Worm (Caenorhabditis elegans) whole organism, mixed stage, embryonic: ENCODE results near the gene F23B12.1.

Source experiments
- M03D4.4 ChIP-seq: sonication (generic microtip); optimal IDR thresholded peaks from 2 replicates; lab custom pipeline; 2017; ENCODE audit warnings: mild to moderate bottlenecking, missing genetic modification characterization, missing compliant biosample characterization
- bed-3 ChIP-seq: fragments of 200-800 bp; sonication (Bioruptor generic); optimal IDR thresholded peaks from 3 replicates; lab custom pipeline; 2018; ENCODE audit warnings: mild to moderate bottlenecking, missing genetic modification characterization, moderate library complexity, missing compliant biosample characterization
- blmp-1 ChIP-seq: fragments of 150-350 bp; optimal IDR thresholded peaks from 2 replicates; lab custom pipeline; 2014; ENCODE audit warnings: missing biosample characterization, missing genetic modification characterization
- ceh-39 ChIP-seq: fragments of 150-350 bp; optimal IDR thresholded peaks from 2 replicates; lab custom pipeline; 2014; ENCODE audit warnings: missing biosample characterization, missing genetic modification characterization
- ceh-43 ChIP-seq: fragments of 200-800 bp; sonication (Bioruptor generic); optimal IDR thresholded peaks from 2 replicates; lab custom pipeline; 2018; ENCODE audit warnings: mild to moderate bottlenecking, missing genetic modification characterization, moderate library complexity, missing compliant biosample characterization
- ceh-83 ChIP-seq: fragments of 200-800 bp; sonication (Bioruptor generic); optimal IDR thresholded peaks from 2 replicates; lab custom pipeline; 2018; ENCODE audit warnings: mild to moderate bottlenecking, missing genetic modification characterization, missing compliant biosample characterization
- ces-1 ChIP-seq: fragments of 150-350 bp; optimal IDR thresholded peaks from 2 replicates; lab custom pipeline; 2014; ENCODE audit warnings: missing biosample characterization, missing genetic modification reagents, missing genetic modification characterization
- cnd-1 ChIP-seq: fragments of 200-800 bp; sonication (Bioruptor generic); optimal IDR thresholded peaks from 2 replicates; lab custom pipeline; 2018; ENCODE audit warnings: mild to moderate bottlenecking, missing genetic modification characterization, missing compliant biosample characterization
- drap-1 ChIP-seq: fragments of 200-800 bp; sonication (Bioruptor generic); optimal IDR thresholded peaks from 3 replicates; lab custom pipeline; 2018; ENCODE audit warnings: mild to moderate bottlenecking, missing genetic modification characterization, missing compliant biosample characterization
- elt-1 ChIP-seq: sonication (generic microtip); optimal IDR thresholded peaks from 2 replicates; lab custom pipeline; 2017; ENCODE audit warnings: missing genetic modification characterization, mild to moderate bottlenecking, missing compliant biosample characterization, antibody characterized with exemption, moderate library complexity, borderline replicate concordance; ENCODE audit not compliant: insufficient read depth
- flh-1 ChIP-seq: fragments of 200-800 bp; sonication (Bioruptor generic); optimal IDR thresholded peaks from 2 replicates; lab custom pipeline; 2018; ENCODE audit warnings: mild to moderate bottlenecking, missing genetic modification characterization, moderate library complexity, missing compliant biosample characterization
- ham-2 ChIP-seq: fragments of 200-800 bp; sonication (Bioruptor generic); optimal IDR thresholded peaks from 2 replicates; lab custom pipeline; 2018; ENCODE audit warnings: mild to moderate bottlenecking, missing genetic modification characterization, missing compliant biosample characterization
- hlh-1 ChIP-seq: fragments of 150-350 bp; optimal IDR thresholded peaks from 2 replicates; lab custom pipeline; 2014; ENCODE audit warnings: missing biosample characterization, missing genetic modification reagents, missing genetic modification characterization
- lin-13 ChIP-seq: fragments of 150-350 bp; optimal IDR thresholded peaks from 2 replicates; lab custom pipeline; 2014; ENCODE audit warnings: missing biosample characterization, missing genetic modification characterization
- lin-32 ChIP-seq: fragments of 200-800 bp; sonication (Bioruptor generic); optimal IDR thresholded peaks from 2 replicates; lab custom pipeline; 2018; ENCODE audit warnings: mild to moderate bottlenecking, missing genetic modification characterization, missing compliant biosample characterization
- lsy-2 ChIP-seq: fragments of 150-350 bp; optimal IDR thresholded peaks from 2 replicates; lab custom pipeline; 2014; ENCODE audit warnings: missing biosample characterization, missing genetic modification characterization
- mab-5 ChIP-seq: fragments of 150-350 bp; optimal IDR thresholded peaks from 2 replicates; lab custom pipeline; 2014; ENCODE audit warnings: missing biosample characterization, missing genetic modification characterization
- mep-1 ChIP-seq: fragments of 150-350 bp; optimal IDR thresholded peaks from 2 replicates; lab custom pipeline; 2017; ENCODE audit warnings: missing biosample characterization, missing genetic modification reagents, missing genetic modification characterization, inconsistent platforms
- mls-2 ChIP-seq: sonication (generic microtip); optimal IDR thresholded peaks from 2 replicates; lab custom pipeline; 2016; ENCODE audit warnings: mild to moderate bottlenecking, missing genetic modification characterization, moderate library complexity, missing compliant biosample characterization
- nhr-12 ChIP-seq: fragments of 150-350 bp; optimal IDR thresholded peaks from 2 replicates; lab custom pipeline; 2014; ENCODE audit warnings: missing biosample characterization, missing genetic modification characterization
- nhr-2 ChIP-seq: fragments of 150-350 bp; optimal IDR thresholded peaks from 2 replicates; lab custom pipeline; 2014; ENCODE audit warnings: missing biosample characterization, missing genetic modification characterization
- nhr-237 ChIP-seq: fragments of 150-350 bp; optimal IDR thresholded peaks from 2 replicates; lab custom pipeline; 2014; ENCODE audit warnings: missing biosample characterization, missing genetic modification characterization
- nhr-76 ChIP-seq: sonication (generic microtip); optimal IDR thresholded peaks from 2 replicates; lab custom pipeline; 2017; ENCODE audit warnings: missing biosample characterization, missing genetic modification characterization
- pha-4 ChIP-seq: fragments of 150-350 bp; optimal IDR thresholded peaks from 2 replicates; lab custom pipeline; 2018; ENCODE audit warnings: missing biosample characterization, missing genetic modification reagents, missing genetic modification characterization
- sem-2 ChIP-seq: fragments of 200-800 bp; sonication (Bioruptor generic); optimal IDR thresholded peaks from 2 replicates; lab custom pipeline; 2018; ENCODE audit warnings: mild to moderate bottlenecking, missing genetic modification characterization, missing compliant biosample characterization
- snpc-4 ChIP-seq: fragments of 150-350 bp; optimal IDR thresholded peaks from 2 replicates; lab custom pipeline; 2014; ENCODE audit warnings: missing biosample characterization, missing genetic modification characterization
- sptf-1 ChIP-seq: sonication (generic microtip); optimal IDR thresholded peaks from 2 replicates; lab custom pipeline; 2017; ENCODE audit warnings: mild to moderate bottlenecking, missing genetic modification characterization, moderate library complexity, missing compliant biosample characterization
- unc-120 ChIP-seq: sonication (generic microtip); optimal IDR thresholded peaks from 2 replicates; lab custom pipeline; 2017; ENCODE audit warnings: missing genetic modification characterization, missing compliant biosample characterization; ENCODE audit not compliant: poor library complexity, severe bottlenecking
- unc-39 ChIP-seq: fragments of 150-350 bp; optimal IDR thresholded peaks from 2 replicates; lab custom pipeline; 2014; ENCODE audit warnings: missing biosample characterization, missing genetic modification characterization
- unc-62 ChIP-seq: fragments of 150-350 bp; optimal IDR thresholded peaks from 2 replicates; lab custom pipeline; 2014; ENCODE audit warnings: missing biosample characterization, missing genetic modification reagents, missing genetic modification characterization
- zip-8 ChIP-seq: fragments of 150-350 bp; optimal IDR thresholded peaks from 2 replicates; lab custom pipeline; 2014; ENCODE audit warnings: missing biosample characterization, missing genetic modification characterization
- ztf-11 ChIP-seq: fragments of 150-350 bp; optimal IDR thresholded peaks from 2 replicates; lab custom pipeline; 2014; ENCODE audit warnings: missing biosample characterization, missing genetic modification characterization

Gene F23B12.1

ce11 chrV:14436195-14436594, 7.2 kb downstream of the F23B12.1 start:
- TF ChIP-seq ham-2 (no peak), nhr-2 (tag; lab: Kevin White, UChicago) (peak; percentile 65), bed-3 (GFP tag; lab: Kevin White, UChicago) (no peak), snpc-4 (tag; lab: Kevin White, UChicago) (no peak)

- TF ChIP-seq bed-3 (GFP tag; lab: Kevin White, UChicago), result no peak
- TF ChIP-seq unc-120 (tag; lab: Kevin White, UChicago), result no peak
- no peak for TF ChIP-seq snpc-4 (tag; lab: Kevin White, UChicago)
- peak; percentile 51 for TF ChIP-seq zip-8
- TF ChIP-seq unc-39 (tag; lab: Kevin White, UChicago), result no peak
- TF ChIP-seq nhr-2 (tag; lab: Kevin White, UChicago), result peak; percentile 53
- no peak for TF ChIP-seq hlh-1
- no peak for TF ChIP-seq nhr-76 (tag; lab: Kevin White, UChicago)
Measured at ce11 chrV:14437355-14437754, 8.4 kb downstream of the F23B12.1 start.

ce11 chrV:14438099-14438739, 9.3 kb downstream of the F23B12.1 start:
- TF ChIP-seq lin-32 (GFP tag; lab: Kevin White, UChicago) (peak; percentile 97), bed-3 (GFP tag; lab: Kevin White, UChicago) (no peak), nhr-2 (tag; lab: Kevin White, UChicago) (peak; percentile 17)

ce11 chrV:14439236-14439635, 10.3 kb downstream of the F23B12.1 start:
- no peak for TF ChIP-seq cnd-1 (tag; lab: Kevin White, UChicago)
- TF ChIP-seq lsy-2 (tag; lab: Kevin White, UChicago), result no peak
- TF ChIP-seq blmp-1, result no peak
- no peak for TF ChIP-seq flh-1 (GFP tag; lab: Kevin White, UChicago)
- TF ChIP-seq ceh-39 (tag; lab: Kevin White, UChicago), result no peak
- no peak for TF ChIP-seq elt-1 (tag; lab: Kevin White, UChicago)
- no peak for TF ChIP-seq nhr-12
- TF ChIP-seq lin-32 (GFP tag; lab: Kevin White, UChicago), result no peak
- TF ChIP-seq nhr-237 (tag; lab: Kevin White, UChicago), result no peak
- no peak for TF ChIP-seq lin-13 (tag; lab: Kevin White, UChicago)
- TF ChIP-seq pha-4 (tag; lab: Kevin White, UChicago), result no peak
- no peak for TF ChIP-seq unc-39 (tag; lab: Kevin White, UChicago)
- TF ChIP-seq hlh-1, result no peak
- TF ChIP-seq, all 35 proteins: peak for 0

- TF ChIP-seq hlh-1 (no peak), unc-39 (tag; lab: Kevin White, UChicago) (no peak), unc-62 (no peak), mls-2 (tag; lab: Kevin White, UChicago) (no peak), ceh-43 (no peak), lin-13 (tag; lab: Kevin White, UChicago) (no peak), elt-1 (tag; lab: Kevin White, UChicago) (no peak), drap-1 (GFP tag; lab: Kevin White, UChicago) (no peak), snpc-4 (tag; lab: Kevin White, UChicago) (no peak), sem-2 (GFP tag; lab: Kevin White, UChicago) (no peak), sptf-1 (tag; lab: Kevin White, UChicago) (no peak), mab-5 (no peak), ces-1 (GFP tag; lab: Kevin White, UChicago) (no peak), mep-1 (tag; lab: Kevin White, UChicago) (no peak), M03D4.4 (tag; lab: Kevin White, UChicago) (no peak), ceh-83 (GFP tag; lab: Kevin White, UChicago) (no peak), unc-120 (tag; lab: Kevin White, UChicago) (no peak), bed-3 (GFP tag; lab: Kevin White, UChicago) (no peak), ztf-11 (no peak)
Measured at ce11 chrV:14440841-14441240, 11.9 kb downstream of the F23B12.1 start, which contains the start of gene F23B12.4. TSS of gene F23B12.4 (plus strand) at chrV:14441141.
